Worm (Caenorhabditis elegans): ENCODE measurements around the gene nhr-47.

ce11 chrV:5523260-5523659 lies 18.2 kb downstream of the nhr-47 start:
- TF ChIP-seq ceh-82 (tag; optimal IDR thresholded peaks at IDR 0.05) (no peak), blmp-1 (tag; optimal IDR thresholded peaks at IDR 0.05; ENCODE audit: insufficient read depth) (peak; percentile 19), nhr-25 (tag; optimal IDR thresholded peaks at IDR 0.05) (peak; percentile 43), nhr-77 (tag; optimal IDR thresholded peaks at IDR 0.05) (no peak), nhr-23 (tag; optimal IDR thresholded peaks at IDR 0.05) (peak; percentile 74)

Measured in whole organism, L2 larva.